Worm (Caenorhabditis elegans) whole organism, young adult: Measurements from ENCODE around the gene Y73B6BL.37.

ENCODE experiments used
- B0336.3 ChIP-seq: fragments of 200-800 bp; sonication (Bioruptor generic); IDR thresholded peaks from 2 replicates; pipeline ENCODE4 v1.3.6; 2022; ENCODE audit warnings: missing genetic modification characterization, missing compliant biosample characterization
- F22D6.2 ChIP-seq: sonication (generic microtip); optimal IDR thresholded peaks from 2 replicates; lab custom pipeline; 2016; ENCODE audit warnings: mild to moderate bottlenecking, missing genetic modification characterization, missing compliant biosample characterization
- F33H1.4 ChIP-seq: fragments of 200-800 bp; sonication (Bioruptor generic); IDR thresholded peaks from 2 replicates; pipeline ENCODE4 v1.3.6; 2022; ENCODE audit warnings: missing genetic modification reagents, missing genetic modification characterization, missing compliant biosample characterization
- F55B11.4 ChIP-seq: sonication (generic microtip); optimal IDR thresholded peaks from 2 replicates; lab custom pipeline; 2016; ENCODE audit warnings: missing compliant biosample characterization, missing genetic modification characterization, borderline replicate concordance; ENCODE audit not compliant: insufficient read depth
- K12H6.12 ChIP-seq: fragments of 200-800 bp; sonication (Bioruptor generic); optimal IDR thresholded peaks from 2 replicates; lab custom pipeline; 2018; ENCODE audit warnings: mild to moderate bottlenecking, missing genetic modification characterization, missing compliant biosample characterization
- Y53F4B.3 ChIP-seq: fragments of 200-800 bp; sonication (Bioruptor generic); IDR thresholded peaks from 2 replicates; pipeline ENCODE4 v1.3.6; 2022; ENCODE audit warnings: missing genetic modification reagents, missing genetic modification characterization, missing compliant biosample characterization
- ccch-3 ChIP-seq: fragments of 200-800 bp; sonication (Bioruptor generic); optimal IDR thresholded peaks from 2 replicates; lab custom pipeline; 2018; ENCODE audit warnings: mild to moderate bottlenecking, missing genetic modification characterization, missing compliant biosample characterization
- cebp-1 ChIP-seq, 2 experiments: fragments of 200-800 bp in 1 of 2; sonication (Bioruptor generic) in 1 of 2; sonication (generic microtip) in 1 of 2; IDR thresholded peaks in 1 of 2; optimal IDR thresholded peaks in 1 of 2; 2 replicates each; pipeline versions ENCODE4 v1.3.6 to Lab custom; 2017 to 2022; ENCODE audit warnings: missing compliant biosample characterization in 2 of 2, missing genetic modification characterization in 2 of 2, mild to moderate bottlenecking in 1 of 2, missing genetic modification reagents in 1 of 2, moderate library complexity in 1 of 2
- ceh-27 ChIP-seq: fragments of 200-800 bp; sonication (Bioruptor generic); optimal IDR thresholded peaks from 2 replicates; lab custom pipeline; 2018; ENCODE audit warnings: mild to moderate bottlenecking, missing genetic modification characterization, moderate library complexity, missing compliant biosample characterization
- ceh-91 ChIP-seq: fragments of 200-800 bp; sonication (Bioruptor generic); IDR thresholded peaks from 2 replicates; pipeline ENCODE4 v1.3.6; 2022; ENCODE audit warnings: missing genetic modification reagents, missing genetic modification characterization, missing compliant biosample characterization
- dpl-1 ChIP-seq: fragments of 150-350 bp; optimal IDR thresholded peaks from 2 replicates; lab custom pipeline; 2014; ENCODE audit warnings: missing biosample characterization, missing genetic modification reagents, missing genetic modification characterization
- egrh-3 ChIP-seq: fragments of 200-800 bp; sonication (Bioruptor generic); IDR thresholded peaks from 2 replicates; pipeline ENCODE4 v1.3.6; 2022; ENCODE audit warnings: missing genetic modification reagents, missing genetic modification characterization, missing compliant biosample characterization
- hmg-1.2 ChIP-seq: fragments of 200-800 bp; sonication (Bioruptor generic); IDR thresholded peaks from 2 replicates; pipeline ENCODE4 v1.3.6; 2022; ENCODE audit warnings: missing genetic modification reagents, missing genetic modification characterization, missing compliant biosample characterization
- let-526 ChIP-seq: fragments of 200-800 bp; sonication (Bioruptor generic); IDR thresholded peaks from 2 replicates; pipeline ENCODE4 v1.3.6; 2022; ENCODE audit warnings: missing genetic modification reagents, missing genetic modification characterization, missing compliant biosample characterization
- lin-26 ChIP-seq: fragments of 200-800 bp; sonication (Bioruptor generic); IDR thresholded peaks from 2 replicates; pipeline ENCODE4 v1.3.6; 2022; ENCODE audit warnings: missing genetic modification reagents, missing genetic modification characterization, missing compliant biosample characterization
- lin-40 ChIP-seq: sonication (generic microtip); optimal IDR thresholded peaks from 2 replicates; lab custom pipeline; 2016; ENCODE audit warnings: missing genetic modification characterization, mild to moderate bottlenecking, missing compliant biosample characterization, missing genotype, missing genetic modification reagents
- lir-1 ChIP-seq: fragments of 200-800 bp; sonication (Bioruptor generic); conservative IDR thresholded peaks from 2 replicates; pipeline ENCODE4 v1.3.6; 2022; ENCODE audit warnings: missing genetic modification reagents, missing genetic modification characterization, missing compliant biosample characterization
- lsl-1 ChIP-seq: fragments of 200-800 bp; sonication (Bioruptor generic); optimal IDR thresholded peaks from 2 replicates; lab custom pipeline; 2018; ENCODE audit warnings: mild to moderate bottlenecking, missing genetic modification characterization, moderate library complexity, missing compliant biosample characterization
- lsy-27 ChIP-seq: sonication (generic microtip); optimal IDR thresholded peaks from 2 replicates; lab custom pipeline; 2017; ENCODE audit warnings: missing genetic modification characterization, mild to moderate bottlenecking, missing compliant biosample characterization, antibody characterized with exemption, missing genotype, borderline replicate concordance; ENCODE audit not compliant: insufficient read depth
- madf-10 ChIP-seq: sonication (generic microtip); optimal IDR thresholded peaks from 2 replicates; lab custom pipeline; 2016; ENCODE audit warnings: mild to moderate bottlenecking, missing genetic modification characterization, missing compliant biosample characterization
- madf-8 ChIP-seq: fragments of 200-800 bp; sonication (Bioruptor generic); conservative IDR thresholded peaks from 2 replicates; pipeline ENCODE4 v1.3.6; 2022; ENCODE audit warnings: missing genetic modification reagents, missing genetic modification characterization, missing compliant biosample characterization
- nfyb-1 ChIP-seq: fragments of 200-800 bp; sonication (Bioruptor generic); IDR thresholded peaks from 2 replicates; pipeline ENCODE4 v1.3.6; 2022; ENCODE audit warnings: missing genetic modification reagents, missing genetic modification characterization, missing compliant biosample characterization
- nhr-120 ChIP-seq: fragments of 200-800 bp; sonication (Bioruptor generic); IDR thresholded peaks from 2 replicates; pipeline ENCODE4 v1.3.6; 2022; ENCODE audit warnings: missing genetic modification characterization, missing compliant biosample characterization
- nhr-179 ChIP-seq: sonication (generic microtip); optimal IDR thresholded peaks from 2 replicates; lab custom pipeline; 2016; ENCODE audit warnings: mild to moderate bottlenecking, missing genetic modification characterization, missing compliant biosample characterization
- nhr-27 ChIP-seq: fragments of 200-800 bp; sonication (Bioruptor generic); optimal IDR thresholded peaks from 2 replicates; lab custom pipeline; 2018; ENCODE audit warnings: mild to moderate bottlenecking, missing genetic modification characterization, moderate library complexity, missing compliant biosample characterization
- nhr-80 ChIP-seq: sonication (generic microtip); optimal IDR thresholded peaks from 2 replicates; lab custom pipeline; 2016; ENCODE audit warnings: missing genetic modification characterization, missing compliant biosample characterization
- pbrm-1 ChIP-seq: fragments of 200-800 bp; sonication (Bioruptor generic); IDR thresholded peaks from 2 replicates; pipeline ENCODE4 v1.3.6; 2022; ENCODE audit warnings: missing genetic modification reagents, missing genetic modification characterization, missing compliant biosample characterization
- rcor-1 ChIP-seq: fragments of 200-800 bp; sonication (Bioruptor generic); IDR thresholded peaks from 2 replicates; pipeline ENCODE4 v1.3.6; 2022; ENCODE audit warnings: missing genetic modification reagents, missing genetic modification characterization, missing compliant biosample characterization
- repo-1 ChIP-seq: sonication (generic microtip); optimal IDR thresholded peaks from 2 replicates; lab custom pipeline; 2017; ENCODE audit warnings: mild to moderate bottlenecking, missing genetic modification characterization, missing compliant biosample characterization
- sdz-38 ChIP-seq: sonication (generic microtip); optimal IDR thresholded peaks from 2 replicates; lab custom pipeline; 2016; ENCODE audit warnings: missing genotype, missing genetic modification characterization, missing compliant biosample characterization
- snpc-4 ChIP-seq, 5 experiments: fragments of 150-350 bp in 1 of 5; sonication (generic microtip) in 4 of 5; optimal IDR thresholded peaks; 2 replicates each; lab custom pipeline; 2014 to 2018; ENCODE audit warnings: missing genetic modification characterization in 5 of 5, missing biosample characterization in 3 of 5, antibody characterized with exemption in 2 of 5, mild to moderate bottlenecking in 2 of 5, missing compliant biosample characterization in 2 of 5, missing genotype in 2 of 5, moderate library complexity in 2 of 5, missing genetic modification reagents in 1 of 5
- somi-1 ChIP-seq: fragments of 200-800 bp; sonication (Bioruptor generic); optimal IDR thresholded peaks from 2 replicates; lab custom pipeline; 2018; ENCODE audit warnings: mild to moderate bottlenecking, missing genetic modification characterization, missing compliant biosample characterization
- tbp1 ChIP-seq: fragments of 200-800 bp; sonication (Bioruptor generic); optimal IDR thresholded peaks from 2 replicates; lab custom pipeline; 2018; ENCODE audit warnings: mild to moderate bottlenecking, missing genetic modification characterization, missing compliant biosample characterization
- unc-130 ChIP-seq: sonication (generic microtip); optimal IDR thresholded peaks from 2 replicates; lab custom pipeline; 2016; ENCODE audit warnings: missing genetic modification reagents, missing genetic modification characterization, missing compliant biosample characterization
- unc-62 ChIP-seq: fragments of 150-350 bp; optimal IDR thresholded peaks from 2 replicates; lab custom pipeline; 2014; ENCODE audit warnings: missing biosample characterization, missing genetic modification reagents, missing genetic modification characterization
- ztf-25 ChIP-seq: fragments of 200-800 bp; sonication (Bioruptor generic); IDR thresholded peaks from 2 replicates; pipeline ENCODE4 v1.3.6; 2022; ENCODE audit warnings: missing genetic modification reagents, missing genetic modification characterization, missing compliant biosample characterization

Y73B6BL.37 gene

DNA sequence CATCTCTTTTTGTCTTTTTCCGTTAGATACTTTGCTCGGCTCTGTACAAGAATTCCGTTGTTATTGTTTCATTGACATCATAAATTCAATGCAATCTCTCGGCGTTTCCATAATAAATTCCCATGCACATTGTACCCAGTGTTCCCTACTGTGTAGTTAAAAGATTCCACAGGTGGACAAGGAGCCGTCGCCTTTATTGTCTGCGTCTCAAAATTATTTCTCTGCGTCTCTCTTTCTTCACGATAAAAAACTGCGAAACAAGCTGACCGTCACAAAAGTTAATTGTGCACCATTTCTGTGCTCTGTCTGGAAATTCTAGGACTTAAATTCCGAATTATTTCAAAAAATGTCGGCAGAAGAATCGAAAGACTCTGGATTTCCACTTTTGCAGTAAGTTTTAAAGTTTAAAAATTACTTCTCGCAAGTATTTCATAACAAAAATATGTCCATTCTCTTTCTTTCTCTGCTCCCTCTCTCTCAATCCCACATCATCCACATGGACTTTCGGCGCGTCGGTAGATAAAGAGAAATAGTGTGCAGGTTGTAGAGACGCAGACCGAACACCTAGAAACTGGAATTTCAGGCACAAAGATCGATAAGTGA, 45.0 kb upstream of the Y73B6BL.37 start:
- TF ChIP-seq ceh-91 (GFP tag; lab: Robert Waterston, UW) (no peak), tbp1 (GFP tag; lab: Kevin White, UChicago) (no peak), sdz-38 (tag; lab: Kevin White, UChicago) (no peak), F55B11.4 (tag; lab: Kevin White, UChicago) (no peak), unc-62 (GFP tag; lab: Kevin White, UChicago) (no peak), ccch-3 (GFP tag; lab: Kevin White, UChicago) (no peak), ceh-27 (GFP tag; lab: Kevin White, UChicago) (no peak), dpl-1 (GFP tag; lab: Kevin White, UChicago) (no peak), madf-8 (no peak), nhr-27 (no peak), F22D6.2 (no peak), cebp-1 (GFP tag; IDR thresholded peaks at IDR 0.05; lab: Robert Waterston, UW) (peak; percentile 55; the same call in 1 of the 2 replicates), cebp-1 (tag; optimal IDR thresholded peaks at IDR 0.05; lab: Kevin White, UChicago) (peak; percentile 81), K12H6.12 (tag; lab: Kevin White, UChicago) (no peak), hmg-1.2 (GFP tag; lab: Robert Waterston, UW) (peak; percentile 86), nhr-179 (tag; lab: Kevin White, UChicago) (no peak), let-526 (no peak), nhr-80 (tag; lab: Kevin White, UChicago) (peak; percentile 82), lin-40 (tag; lab: Kevin White, UChicago) (no peak), pbrm-1 (0 out of 2 replicates have a peak, but pooled peaks have one; percentile 35), snpc-4 (GFP tag; optimal IDR thresholded peaks at IDR 0.05; lab: Kevin White, UChicago) (no peak), snpc-4 (tag; optimal IDR thresholded peaks at IDR 0.05; lab: Kevin White, UChicago) (peak in 2 of 4 experiments; percentile 8 to 32), F33H1.4 (GFP tag; lab: Robert Waterston, UW) (no peak), lsl-1 (GFP tag; lab: Kevin White, UChicago) (no peak), madf-10 (tag; lab: Kevin White, UChicago) (no peak)

DNA sequence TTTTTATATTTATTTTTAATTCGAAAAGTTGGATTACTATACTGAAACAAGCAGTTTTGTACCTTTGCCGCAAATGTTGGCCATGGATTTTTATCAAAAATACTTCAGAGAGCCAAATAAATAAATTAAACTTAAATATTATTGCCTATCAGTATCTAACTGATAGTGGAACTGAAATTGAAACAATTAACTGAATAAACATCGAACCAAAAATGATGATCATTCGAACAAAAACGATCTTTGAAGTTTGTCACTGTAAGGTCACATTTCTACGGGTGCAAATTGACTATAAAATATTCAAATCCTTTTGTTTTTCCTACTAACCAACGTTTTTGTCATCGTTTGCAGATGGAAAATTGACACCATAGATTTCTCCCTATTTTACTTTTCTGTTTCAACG, 44.1 kb upstream of the Y73B6BL.37 start:
- peak; percentile 1 for TF ChIP-seq nhr-80 (tag; lab: Kevin White, UChicago)
- TF ChIP-seq tbp1 (GFP tag; lab: Kevin White, UChicago), result no peak
- no peak for TF ChIP-seq unc-130

DNA sequence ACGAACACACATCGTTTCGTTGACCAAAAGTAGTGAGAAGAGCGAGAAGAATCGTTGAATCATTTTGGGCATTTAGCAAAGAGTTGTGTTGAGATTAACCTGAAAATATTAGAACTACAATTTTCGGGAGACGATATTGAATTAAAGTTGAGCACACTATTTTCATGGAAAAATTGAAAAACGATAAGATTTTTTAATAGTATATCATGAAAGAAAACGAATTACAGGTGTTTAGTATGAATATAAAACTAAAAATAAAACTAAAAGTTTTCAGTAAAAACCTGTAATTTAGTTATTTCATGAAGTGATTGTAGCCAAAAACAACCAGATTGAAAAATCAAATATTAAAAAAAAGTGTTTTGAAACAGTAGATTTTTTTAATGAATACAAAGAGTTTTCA, 29.7 kb upstream of the Y73B6BL.37 start, which contains the start of gene lgc-10:
Gene lgc-10, minus strand, starts transcription at position 101 of the 400 bp plus-strand sequence.
- TF ChIP-seq nfyb-1 (GFP tag; lab: Robert Waterston, UW), result no peak
- TF ChIP-seq egrh-3 (GFP tag; lab: Robert Waterston, UW), result no peak
- TF ChIP-seq lin-26 (GFP tag; lab: Robert Waterston, UW), result no peak
- no peak for TF ChIP-seq lir-1
- no peak for TF ChIP-seq lsy-27 (tag; lab: Kevin White, UChicago)
- TF ChIP-seq repo-1 (tag; lab: Kevin White, UChicago), result no peak
- no peak for TF ChIP-seq somi-1 (GFP tag; lab: Kevin White, UChicago)
- no peak for TF ChIP-seq rcor-1 (GFP tag; lab: Robert Waterston, UW)
- TF ChIP-seq B0336.3 (GFP tag; lab: Robert Waterston, UW), result no peak
- no peak for TF ChIP-seq Y53F4B.3 (GFP tag; lab: Robert Waterston, UW)
- TF ChIP-seq ztf-25 (GFP tag; lab: Robert Waterston, UW), result no peak
- no peak for TF ChIP-seq nhr-120
